Worm (Caenorhabditis elegans) whole organism, L1 larva: ENCODE data around the gene C13A2.3.

ENCODE experiments used
- C04F5.9 ChIP-seq: sonication (generic microtip); optimal IDR thresholded peaks from 2 replicates; lab custom pipeline; 2016; ENCODE audit warnings: missing genetic modification characterization, missing compliant biosample characterization
- ama-1 ChIP-seq: fragments of 150-350 bp; optimal IDR thresholded peaks from 2 replicates; lab custom pipeline; 2014
- lin-15B ChIP-seq: fragments of 150-350 bp; sonication (generic microtip); optimal IDR thresholded peaks from 3 replicates; lab custom pipeline; 2014; ENCODE audit warnings: missing biosample characterization, missing genetic modification characterization
- sptf-1 ChIP-seq: fragments of 150-350 bp; optimal IDR thresholded peaks from 2 replicates; lab custom pipeline; 2014; ENCODE audit warnings: missing biosample characterization, missing genetic modification characterization

- TF ChIP-seq ama-1 (lab: Kevin White, UChicago) (no peak), sptf-1 (no peak), lin-15B (tag; lab: Kevin White, UChicago) (no peak), C04F5.9 (tag; lab: Kevin White, UChicago) (no peak)
Observed at ce11 chrV:7237094-7237132, 45.2 kb upstream of the C13A2.3 start, which contains the start of gene hpo-9.
